Fruit fly (Drosophila melanogaster) whole organism, wandering third instar larva: ENCODE data around the gene eater.

Source experiments
- Abd-B ChIP-seq: fragments of >200 bp; optimal IDR thresholded peaks from 2 replicates; lab custom pipeline; 2017; ENCODE audit warnings: missing biosample characterization, missing genetic modification characterization
- CG9705 ChIP-seq: fragments of 200-800 bp; sonication (Bioruptor generic); optimal IDR thresholded peaks from 2 replicates; lab custom pipeline; 2018; ENCODE audit warnings: missing biosample characterization, mild to moderate bottlenecking, missing genetic modification characterization
- OdsH ChIP-seq: fragments of 200-800 bp; sonication (Bioruptor generic); optimal IDR thresholded peaks from 2 replicates; lab custom pipeline; 2016; ENCODE audit warnings: missing biosample characterization, mild to moderate bottlenecking, missing genetic modification characterization
- Sp1 ChIP-seq: fragments of 200-800 bp; sonication (Bioruptor generic); optimal IDR thresholded peaks from 3 replicates; lab custom pipeline; 2019; ENCODE audit warnings: missing biosample characterization, mild to moderate bottlenecking, missing genetic modification characterization, moderate library complexity
- br ChIP-seq: fragments of 200-800 bp; sonication (Bioruptor generic); optimal IDR thresholded peaks from 2 replicates; lab custom pipeline; 2016; ENCODE audit warnings: missing biosample characterization, missing genetic modification characterization
- brk ChIP-seq: fragments of 200-800 bp; sonication (Bioruptor generic); optimal IDR thresholded peaks from 2 replicates; lab custom pipeline; 2016; ENCODE audit warnings: missing biosample characterization, mild to moderate bottlenecking, missing genetic modification characterization
- dl ChIP-seq, 2 experiments: fragments of 175-275, 200-275 bp in 1 of 2; fragments of 200-275 bp in 1 of 2; sonication (Bioruptor generic); optimal IDR thresholded peaks; lab custom pipeline; 2018; ENCODE audit warnings: mild to moderate bottlenecking in 2 of 2, missing biosample characterization in 2 of 2, missing genetic modification characterization in 2 of 2, moderate library complexity in 2 of 2; ENCODE audit not compliant: partially characterized antibody in 2 of 2, insufficient read depth in 1 of 2
- dmrt93B ChIP-seq: fragments of 200-800 bp; sonication (Bioruptor generic); optimal IDR thresholded peaks from 2 replicates; lab custom pipeline; 2018; ENCODE audit warnings: missing biosample characterization, mild to moderate bottlenecking, missing genetic modification characterization
- ey ChIP-seq: fragments of 200-800 bp; sonication (Bioruptor generic); optimal IDR thresholded peaks from 2 replicates; lab custom pipeline; 2016; ENCODE audit warnings: missing biosample characterization, missing genetic modification characterization
- fru ChIP-seq: fragments of 200-800 bp; sonication (Bioruptor generic); optimal IDR thresholded peaks from 3 replicates; lab custom pipeline; 2016; ENCODE audit warnings: missing biosample characterization, mild to moderate bottlenecking, missing genetic modification characterization
- lola ChIP-seq: fragments of >200 bp; optimal IDR thresholded peaks from 2 replicates; lab custom pipeline; 2017; ENCODE audit warnings: missing biosample characterization, missing genetic modification characterization
- sv ChIP-seq: fragments of 200-800 bp; sonication (Bioruptor generic); optimal IDR thresholded peaks from 3 replicates; lab custom pipeline; 2016; ENCODE audit warnings: missing biosample characterization, missing genetic modification characterization
- usp ChIP-seq: fragments of >200 bp; optimal IDR thresholded peaks from 2 replicates; lab custom pipeline; 2017; ENCODE audit warnings: missing biosample characterization, missing genetic modification characterization

dm6 chr3R:27056152-27056551 is 43.3 kb downstream of the eater start:
- TF ChIP-seq br (GFP tag; lab: Kevin White, UChicago) (no peak), Abd-B (GFP tag; lab: Kevin White, UChicago) (no peak), OdsH (no peak), usp (GFP tag; lab: Kevin White, UChicago) (no peak), dmrt93B (GFP tag; lab: Kevin White, UChicago) (no peak), sv (GFP tag; lab: Kevin White, UChicago) (no peak), fru (GFP tag; lab: Kevin White, UChicago) (no peak), CG9705 (GFP tag; lab: Kevin White, UChicago) (no peak), dl (GFP tag; optimal IDR thresholded peaks at IDR 0.05; lab: Kevin White, UChicago; ENCODE audit: insufficient read depth in 1 of 2, partially characterized antibody in 2 of 2) (no peak), ey (GFP tag; lab: Kevin White, UChicago) (no peak), brk (GFP tag; lab: Kevin White, UChicago) (no peak), Sp1 (GFP tag; lab: Kevin White, UChicago) (no peak), lola (GFP tag; lab: Kevin White, UChicago) (no peak)
